Fruit fly (Drosophila melanogaster): Measurements from ENCODE around the gene CG12608.
A peak's percentile ranks its signal among the peaks of the same experiment; 100 is the strongest.

Gene CG12608

dm6 chrX:15344473-15345331 is at the start of gene CG12608, which contains the start of gene Prp5:
CG12608 (minus strand) TSS chrX:15344625.
Prp5 (plus strand) TSS chrX:15345169.
- no peak for TF ChIP-seq CG1620 (GFP tag; optimal IDR thresholded peaks at IDR 0.05)
- no peak for TF ChIP-seq bab1 (GFP tag; optimal IDR thresholded peaks at IDR 0.05)
- no peak for TF ChIP-seq pad (GFP tag; optimal IDR thresholded peaks at IDR 0.05)
- TF ChIP-seq CG7045 (GFP tag; optimal IDR thresholded peaks at IDR 0.05) = no peak
- TF ChIP-seq Crg-1 (GFP tag; optimal IDR thresholded peaks at IDR 0.05) = no peak
- TF ChIP-seq toe (GFP tag; optimal IDR thresholded peaks at IDR 0.05) = no peak
- no peak for TF ChIP-seq Mnt (GFP tag; optimal IDR thresholded peaks at IDR 0.05)
- no peak for TF ChIP-seq CG7101 (tag; optimal IDR thresholded peaks at IDR 0.05)
- no peak for TF ChIP-seq Hr96 (GFP tag; optimal IDR thresholded peaks at IDR 0.05)
- no peak for TF ChIP-seq ovo (GFP tag; optimal IDR thresholded peaks at IDR 0.05)
- no peak for TF ChIP-seq kay (GFP tag; ENCODE audit: borderline replicate concordance)
- TF ChIP-seq CG14711 (tag; optimal IDR thresholded peaks at IDR 0.05) = no peak
- TF ChIP-seq CG11617 (GFP tag; optimal IDR thresholded peaks at IDR 0.05) = no peak
- TF ChIP-seq tj (GFP tag; optimal IDR thresholded peaks at IDR 0.05) = no peak
- TF ChIP-seq CG5204 (GFP tag; optimal IDR thresholded peaks at IDR 0.05) = no peak
- TF ChIP-seq CG12768 (GFP tag; optimal IDR thresholded peaks at IDR 0.05) = no peak
- no peak for TF ChIP-seq CG33017 (tag; optimal IDR thresholded peaks at IDR 0.05)
- TF ChIP-seq cic (GFP tag; optimal IDR thresholded peaks at IDR 0.05) = no peak
- TF ChIP-seq Clk (GFP tag; optimal IDR thresholded peaks at IDR 0.05) = no peak

dm6 chrX:15387344-15387743 is 42.9 kb upstream of the CG12608 start:
- no peak for TF ChIP-seq Clk (GFP tag; optimal IDR thresholded peaks at IDR 0.05)
- TF ChIP-seq CG14711 (tag; optimal IDR thresholded peaks at IDR 0.05) = no peak
- TF ChIP-seq CG5204 (GFP tag; optimal IDR thresholded peaks at IDR 0.05) = no peak
- TF ChIP-seq CG11617 (GFP tag; optimal IDR thresholded peaks at IDR 0.05) = no peak
- no peak for TF ChIP-seq pad (GFP tag; optimal IDR thresholded peaks at IDR 0.05)
- no peak for TF ChIP-seq bab1 (GFP tag; optimal IDR thresholded peaks at IDR 0.05)
- no peak for TF ChIP-seq CG7101 (tag; optimal IDR thresholded peaks at IDR 0.05)
- TF ChIP-seq toe (GFP tag; optimal IDR thresholded peaks at IDR 0.05) = no peak
- TF ChIP-seq CG33017 (tag; optimal IDR thresholded peaks at IDR 0.05) = no peak
- no peak for TF ChIP-seq CG7045 (GFP tag; optimal IDR thresholded peaks at IDR 0.05)
- TF ChIP-seq Hr96 (GFP tag; optimal IDR thresholded peaks at IDR 0.05) = no peak
- no peak for TF ChIP-seq Mnt (GFP tag; optimal IDR thresholded peaks at IDR 0.05)
- TF ChIP-seq CG12768 (GFP tag; optimal IDR thresholded peaks at IDR 0.05) = no peak
- TF ChIP-seq tj (GFP tag; optimal IDR thresholded peaks at IDR 0.05) = no peak
- no peak for TF ChIP-seq cic (GFP tag; optimal IDR thresholded peaks at IDR 0.05)
- TF ChIP-seq ovo (GFP tag; optimal IDR thresholded peaks at IDR 0.05) = no peak
- no peak for TF ChIP-seq Crg-1 (GFP tag; optimal IDR thresholded peaks at IDR 0.05)
- no peak for TF ChIP-seq CG1620 (GFP tag; optimal IDR thresholded peaks at IDR 0.05)

dm6 chrX:15385176-15386056 is 41.0 kb upstream of the CG12608 start, which contains the start of gene CG9164:
CG9164 (minus strand) TSS chrX:15385441.
- TF ChIP-seq CG7101 (tag; optimal IDR thresholded peaks at IDR 0.05) (no peak), CG5204 (GFP tag; optimal IDR thresholded peaks at IDR 0.05) (no peak), ovo (GFP tag; optimal IDR thresholded peaks at IDR 0.05) (no peak), CG7045 (GFP tag; optimal IDR thresholded peaks at IDR 0.05) (no peak), cic (GFP tag; optimal IDR thresholded peaks at IDR 0.05) (no peak), kay (GFP tag; ENCODE audit: borderline replicate concordance) (no peak), CG12768 (GFP tag; optimal IDR thresholded peaks at IDR 0.05) (no peak)

- TF ChIP-seq CG7101 (tag; optimal IDR thresholded peaks at IDR 0.05) (no peak), toe (GFP tag; optimal IDR thresholded peaks at IDR 0.05) (peak; percentile 27), CG7045 (GFP tag; optimal IDR thresholded peaks at IDR 0.05) (no peak), CG14711 (tag; optimal IDR thresholded peaks at IDR 0.05) (no peak)
Observed at dm6 chrX:15383513-15384373, 39.3 kb upstream of the CG12608 start.

dm6 chrX:15380207-15380606 is 35.8 kb upstream of the CG12608 start:
- no peak for TF ChIP-seq bab1 (GFP tag; optimal IDR thresholded peaks at IDR 0.05)
- no peak for TF ChIP-seq CG5204 (GFP tag; optimal IDR thresholded peaks at IDR 0.05)
- TF ChIP-seq CG14711 (tag; optimal IDR thresholded peaks at IDR 0.05) = no peak

dm6 chrX:15379014-15379491 is 34.6 kb upstream of the CG12608 start, which contains the start of gene acj6:
acj6 (minus strand) TSS chrX:15379064.
- TF ChIP-seq kay (GFP tag; ENCODE audit: borderline replicate concordance) (no peak), Hr96 (GFP tag; optimal IDR thresholded peaks at IDR 0.05) (no peak), toe (GFP tag; optimal IDR thresholded peaks at IDR 0.05) (no peak), CG33017 (tag; optimal IDR thresholded peaks at IDR 0.05) (no peak), Crg-1 (GFP tag; optimal IDR thresholded peaks at IDR 0.05) (no peak), Mnt (GFP tag; optimal IDR thresholded peaks at IDR 0.05) (no peak), CG7045 (GFP tag; optimal IDR thresholded peaks at IDR 0.05) (no peak)

Measured in whole organism, adult.